Worm (Caenorhabditis elegans) whole organism, L2 larva: Measurements from ENCODE around the gene nrsn-1.

Experiments
- F13H6.1 ChIP-seq: sonication (generic microtip); optimal IDR thresholded peaks from 2 replicates; lab custom pipeline; 2016; ENCODE audit warnings: missing genetic modification characterization, missing compliant biosample characterization
- alr-1 ChIP-seq: fragments of 150-350 bp; optimal IDR thresholded peaks from 2 replicates; lab custom pipeline; 2014; ENCODE audit warnings: missing biosample characterization, missing genetic modification characterization
- aly-2 ChIP-seq: fragments of 150-350 bp; optimal IDR thresholded peaks from 2 replicates; lab custom pipeline; 2014; ENCODE audit warnings: missing biosample characterization, missing genetic modification characterization
- blmp-1 ChIP-seq: sonication (generic microtip); optimal IDR thresholded peaks from 2 replicates; lab custom pipeline; 2017; ENCODE audit warnings: missing genetic modification characterization, mild to moderate bottlenecking, missing compliant biosample characterization, antibody characterized with exemption, moderate library complexity; ENCODE audit not compliant: insufficient read depth
- lin-39 ChIP-seq: fragments of 150-350 bp; optimal IDR thresholded peaks from 2 replicates; lab custom pipeline; 2014; ENCODE audit warnings: missing biosample characterization, missing genetic modification reagents, missing genetic modification characterization
- nhr-11 ChIP-seq: fragments of 150-350 bp; optimal IDR thresholded peaks from 2 replicates; lab custom pipeline; 2014; ENCODE audit warnings: missing biosample characterization, missing genetic modification characterization
- nhr-237 ChIP-seq: fragments of 150-350 bp; optimal IDR thresholded peaks from 2 replicates; lab custom pipeline; 2014; ENCODE audit warnings: missing biosample characterization, missing genetic modification characterization
- unc-39 ChIP-seq: fragments of 150-350 bp; optimal IDR thresholded peaks from 2 replicates; lab custom pipeline; 2014; ENCODE audit warnings: missing biosample characterization, missing genetic modification characterization
- zag-1 ChIP-seq: fragments of 150-350 bp; optimal IDR thresholded peaks from 2 replicates; lab custom pipeline; 2014; ENCODE audit warnings: missing biosample characterization, missing genetic modification characterization

DNA sequence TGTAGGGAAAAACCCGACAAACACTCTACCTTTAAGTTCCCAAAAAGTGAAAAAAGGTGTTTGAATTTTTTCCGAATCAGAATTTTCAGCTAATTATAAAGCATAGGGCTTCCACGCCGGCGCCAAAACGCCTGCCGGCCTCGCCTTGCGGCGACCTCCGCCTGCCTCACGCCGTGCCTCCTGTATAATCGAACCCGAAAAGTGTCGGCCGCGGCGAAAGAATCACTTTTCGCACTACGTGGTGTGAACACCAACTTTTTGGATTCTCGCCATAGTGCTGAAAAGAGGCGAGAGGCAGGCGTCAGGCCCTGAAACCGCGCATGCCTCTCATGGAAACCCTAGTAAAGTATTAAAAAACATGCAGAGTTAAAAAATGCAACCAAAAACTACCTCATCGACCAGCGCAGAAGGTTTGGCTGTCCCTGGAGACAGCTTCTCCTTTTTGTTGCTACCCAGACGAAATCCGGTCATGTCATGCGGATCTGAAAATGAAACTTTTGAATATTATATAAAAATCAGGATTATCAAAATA lies at the start of gene nrsn-1:
- TF ChIP-seq blmp-1 (tag; lab: Kevin White, UChicago) (no peak), nhr-11 (tag; lab: Kevin White, UChicago) (no peak), unc-39 (no peak), nhr-237 (tag; lab: Kevin White, UChicago) (no peak), lin-39 (tag; lab: Kevin White, UChicago) (no peak), aly-2 (tag; lab: Kevin White, UChicago) (no peak), F13H6.1 (no peak), zag-1 (tag; lab: Kevin White, UChicago) (no peak), alr-1 (tag; lab: Kevin White, UChicago) (no peak)
